Worm (Caenorhabditis elegans): Measurements from ENCODE around the gene sqv-2.

The sqv-2 gene

DNA sequence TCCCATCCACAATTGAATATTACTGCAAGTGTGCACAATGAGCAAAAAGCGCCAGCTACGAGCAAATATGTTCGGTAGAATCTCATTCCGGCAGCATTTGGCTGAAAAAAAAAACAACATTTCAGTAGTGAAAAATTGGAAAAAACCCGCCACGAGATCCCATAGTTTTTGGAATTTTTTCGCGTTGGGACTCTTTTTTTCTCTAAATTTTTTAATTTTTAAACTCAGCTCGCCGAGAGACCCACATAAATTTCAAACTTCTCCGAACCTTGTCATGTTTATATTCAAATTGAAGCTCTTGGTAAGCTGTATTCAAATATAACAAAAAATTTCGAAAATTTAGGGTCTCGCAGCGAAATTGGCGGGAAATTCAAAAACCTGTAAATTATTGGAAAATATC, at the start of gene sqv-2:
TSS of gene sqv-2 (minus strand) at position 101 of the 400 bp plus-strand sequence.
- TF ChIP-seq unc-62 (GFP tag; optimal IDR thresholded peaks at IDR 0.05), result no peak

DNA sequence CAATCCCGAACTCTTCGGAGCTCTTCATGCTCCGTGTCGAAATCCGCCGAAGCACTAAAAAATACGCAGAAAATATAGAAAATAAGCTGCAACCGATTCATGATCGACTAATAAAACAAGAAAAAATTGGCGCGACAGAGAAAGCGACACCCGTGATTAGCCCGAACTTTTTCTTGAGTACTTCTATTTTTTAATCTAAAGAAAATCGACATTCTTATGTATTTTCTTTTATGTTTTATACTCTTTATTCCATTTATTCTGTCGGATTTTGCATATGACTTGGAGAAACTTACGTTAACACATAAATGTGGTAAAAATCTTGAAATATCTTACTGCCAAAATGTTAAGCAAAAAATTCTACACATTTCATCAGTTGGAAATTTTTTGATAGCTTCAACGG, 49.8 kb upstream of the sqv-2 start, which contains the start of the genes irld-50 and irld-49:
TSS of gene irld-50 (minus strand) at position 101 of the 400 bp plus-strand sequence.
TSS of gene irld-49 (plus strand) at position 211 of the 400 bp plus-strand sequence.
- TF ChIP-seq unc-62 (GFP tag; optimal IDR thresholded peaks at IDR 0.05), result no peak

DNA sequence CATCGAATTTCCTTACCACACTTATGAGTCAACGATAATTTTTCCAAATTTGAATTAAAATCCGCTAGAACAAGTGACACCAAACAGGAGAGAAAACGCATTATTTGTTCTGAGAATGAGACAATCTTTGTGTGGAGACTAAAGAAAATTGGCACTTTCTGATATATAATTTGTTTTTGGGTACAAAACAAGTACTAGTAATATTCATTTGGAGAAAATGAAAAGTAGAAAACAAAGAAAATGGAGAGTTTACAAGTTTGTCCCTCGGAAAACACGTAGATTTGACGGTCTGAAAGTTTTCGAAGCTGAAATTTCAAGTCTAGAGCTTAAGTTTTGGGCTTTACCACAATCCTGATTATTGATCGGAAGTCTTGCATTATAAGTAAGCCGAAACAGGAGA, 46.6 kb upstream of the sqv-2 start, which contains the start of gene irld-66:
TSS of gene irld-66 (minus strand) at position 101 of the 400 bp plus-strand sequence.
- TF ChIP-seq unc-62 (GFP tag; optimal IDR thresholded peaks at IDR 0.05), result no peak

DNA sequence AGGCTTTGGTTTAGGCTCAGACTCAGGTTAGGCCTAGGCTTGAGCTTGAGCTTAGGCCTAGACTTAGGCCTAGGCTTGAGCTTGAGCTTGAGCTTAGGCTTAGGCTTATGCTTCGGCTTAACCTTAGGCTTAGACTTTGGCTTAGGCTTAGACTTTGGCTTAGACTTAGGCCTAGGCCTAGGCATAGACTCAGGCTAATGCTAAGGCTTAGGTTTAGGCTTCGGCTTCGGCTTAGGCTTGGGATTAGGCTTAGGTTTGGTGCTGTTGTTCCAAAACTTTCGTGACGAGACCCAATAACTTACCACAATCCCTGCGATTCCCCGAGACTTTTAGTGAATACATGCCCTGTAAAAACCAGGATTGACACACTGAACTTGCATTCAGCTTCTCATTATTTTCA, 45.5 kb upstream of the sqv-2 start:
- no peak for TF ChIP-seq unc-62 (GFP tag; optimal IDR thresholded peaks at IDR 0.05)

DNA sequence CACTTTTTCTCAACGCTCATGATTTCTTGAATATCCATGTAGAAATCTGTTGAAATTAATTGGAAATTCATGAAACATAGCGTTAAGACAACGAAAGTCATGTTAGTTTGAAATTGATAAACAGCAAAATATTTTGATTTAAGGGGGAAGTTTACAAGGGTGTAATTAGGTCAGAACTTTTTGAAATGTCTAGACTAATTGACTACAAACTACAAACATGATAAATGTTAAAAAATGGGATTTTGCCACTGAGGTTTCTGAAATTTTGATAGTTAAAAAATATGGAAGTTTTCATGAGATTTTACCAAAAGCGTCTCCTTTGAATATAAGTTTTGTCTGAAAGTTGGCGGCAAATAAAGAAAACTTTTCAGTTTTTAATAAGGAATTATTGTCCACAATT, 43.7 kb upstream of the sqv-2 start, which contains the start of gene irld-65:
TSS of gene irld-65 (minus strand) at position 101 of the 400 bp plus-strand sequence.
- TF ChIP-seq unc-62 (GFP tag; optimal IDR thresholded peaks at IDR 0.05), result no peak

DNA sequence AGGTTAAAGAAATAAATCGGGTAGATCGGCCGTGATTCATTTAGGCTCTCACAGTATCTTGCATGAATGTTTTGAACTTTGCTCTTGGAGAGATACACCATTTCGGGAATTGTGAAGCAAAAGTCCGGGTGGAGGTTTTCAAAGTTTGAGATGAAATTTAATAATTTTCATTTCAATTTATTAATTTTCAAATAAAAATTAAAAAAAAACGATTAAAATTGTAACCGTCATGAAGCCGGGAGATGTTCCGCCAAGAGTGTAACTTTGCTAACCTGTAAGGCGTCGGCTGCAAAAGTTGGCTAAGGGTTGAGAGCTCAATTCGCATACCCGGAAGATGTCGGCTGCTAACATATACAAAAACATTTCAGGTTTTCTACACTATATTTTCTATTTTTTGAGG, 40.2 kb upstream of the sqv-2 start, which contains the start of gene irld-67:
TSS of gene irld-67 (minus strand) at position 101 of the 400 bp plus-strand sequence.
- TF ChIP-seq unc-62 (GFP tag; optimal IDR thresholded peaks at IDR 0.05), result no peak

DNA sequence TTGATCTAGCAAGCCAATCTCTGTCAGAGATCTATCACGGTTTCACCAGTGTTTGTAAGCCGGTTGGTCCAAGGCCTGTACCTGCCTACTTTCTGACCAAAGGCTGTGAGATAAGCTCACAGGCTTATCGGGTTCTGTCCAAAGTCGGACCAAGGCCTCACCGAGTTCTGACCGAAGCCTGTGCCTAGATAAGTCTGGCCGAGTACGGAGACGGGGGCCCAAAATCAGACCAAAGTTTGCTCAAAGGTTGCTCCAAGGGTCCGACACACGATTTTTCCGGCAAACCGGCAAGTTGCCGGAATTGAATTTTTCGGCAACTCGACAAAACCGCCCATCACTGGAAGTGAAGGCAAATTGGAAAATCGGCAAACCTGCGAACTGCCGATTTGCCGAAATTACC, 37.4 kb upstream of the sqv-2 start:
- no peak for TF ChIP-seq unc-62 (GFP tag; optimal IDR thresholded peaks at IDR 0.05)

DNA sequence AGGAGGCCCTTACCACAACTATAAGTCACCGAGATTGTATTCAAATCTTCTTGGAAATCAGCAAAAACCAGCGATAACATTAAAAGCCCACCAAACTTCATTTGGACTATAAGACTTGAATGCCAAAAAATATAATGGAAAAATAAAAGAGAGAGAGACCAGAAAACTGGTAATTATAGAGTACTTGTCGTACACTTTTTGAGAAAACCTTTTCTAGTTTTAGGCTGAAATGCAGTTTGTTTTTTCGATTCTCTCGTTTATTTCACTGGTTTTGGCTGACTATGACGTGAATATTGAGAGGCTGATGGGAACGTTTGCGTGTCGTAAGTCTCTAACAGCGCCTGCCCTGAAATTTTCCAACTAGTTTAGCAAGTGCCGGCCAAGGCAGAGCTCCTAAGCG, 36.3 kb upstream of the sqv-2 start, which contains the start of the genes irld-64 and irld-63:
TSS of gene irld-64 (minus strand) at position 101 of the 400 bp plus-strand sequence.
TSS of gene irld-63 (plus strand) at position 230 of the 400 bp plus-strand sequence.
- TF ChIP-seq unc-62 (GFP tag; optimal IDR thresholded peaks at IDR 0.05), result no peak

DNA sequence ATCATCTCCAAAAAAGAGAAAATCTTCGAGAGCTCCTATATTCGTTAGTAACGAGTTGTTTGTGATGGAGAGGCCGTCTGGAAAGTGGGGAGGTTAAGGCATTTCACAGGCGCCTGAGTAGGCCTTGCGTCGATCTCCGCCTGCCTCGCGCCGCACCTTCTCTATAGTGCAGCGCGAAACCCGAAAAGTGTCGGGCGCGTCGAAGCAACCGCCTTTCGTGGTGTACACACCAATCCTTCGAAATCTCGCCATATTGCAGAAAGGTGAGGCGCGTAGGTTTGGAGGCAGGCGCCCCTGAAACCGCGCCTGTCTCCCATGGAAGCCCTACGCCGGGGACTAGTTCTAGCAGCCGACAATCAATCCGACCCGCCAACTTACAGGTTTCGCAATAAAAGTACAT, 35.7 kb upstream of the sqv-2 start:
- no peak for TF ChIP-seq unc-62 (GFP tag; optimal IDR thresholded peaks at IDR 0.05)

DNA sequence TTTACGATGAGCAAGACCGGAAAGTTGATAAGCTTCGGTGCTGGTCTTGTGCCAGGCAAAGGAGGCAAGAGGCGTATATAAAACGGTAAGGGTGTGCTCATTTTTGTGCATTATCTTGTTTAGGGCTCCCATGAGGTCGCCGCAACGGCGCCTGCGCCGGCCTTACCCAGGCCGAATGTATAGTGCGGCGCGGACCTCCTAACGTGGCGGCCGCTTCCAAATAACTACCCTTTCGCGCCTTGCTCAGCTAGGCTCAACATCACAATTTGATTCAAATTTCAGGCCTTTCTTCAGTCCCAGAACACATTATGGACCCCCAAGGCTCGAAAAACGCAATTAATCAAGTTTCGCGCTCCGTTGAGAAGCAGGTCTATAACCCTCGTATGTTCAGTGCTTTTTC, 33.3 kb upstream of the sqv-2 start, which contains the start of the genes ZK355.3 and ZK355.8:
TSS of gene ZK355.3 (minus strand) at position 101 of the 400 bp plus-strand sequence.
TSS of gene ZK355.8 (plus strand) at position 272 of the 400 bp plus-strand sequence.
- TF ChIP-seq unc-62 (GFP tag; optimal IDR thresholded peaks at IDR 0.05), result no peak

DNA sequence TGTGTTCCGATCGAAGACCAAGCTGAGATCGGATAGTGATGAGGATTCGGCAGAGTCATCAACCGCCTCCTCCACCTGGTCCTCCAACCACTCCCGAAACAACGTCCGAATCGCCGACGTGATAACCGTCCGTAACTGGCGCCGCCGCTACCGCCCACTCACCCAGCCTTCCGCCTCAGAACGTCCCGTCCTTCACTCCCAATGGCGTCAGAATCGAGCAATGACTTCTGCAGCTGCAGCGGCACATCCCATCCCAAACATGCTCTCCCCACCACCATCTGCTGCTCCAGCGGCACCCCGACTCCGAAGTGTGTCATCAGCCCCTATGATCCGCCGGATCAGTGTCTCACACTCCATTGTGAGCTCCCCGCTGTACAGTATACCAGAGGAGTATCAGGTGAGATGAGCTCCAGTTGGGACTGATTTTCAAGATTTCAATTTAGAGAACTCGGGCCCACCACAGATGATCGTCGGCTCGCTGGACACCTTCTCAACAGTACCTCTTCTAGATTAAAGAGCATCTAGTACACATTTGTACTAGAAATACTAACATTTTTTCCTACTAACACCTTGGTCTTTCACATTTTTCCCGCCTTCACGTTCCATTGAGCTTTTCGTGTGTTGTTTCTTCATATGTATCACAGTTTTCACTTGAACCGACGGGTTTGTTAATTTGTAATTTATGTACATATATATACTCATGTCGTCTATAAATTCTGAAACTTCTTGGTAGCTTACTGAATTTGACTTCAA, 31.8 kb upstream of the sqv-2 start:
- TF ChIP-seq unc-62 (GFP tag; optimal IDR thresholded peaks at IDR 0.05), result no peak

DNA sequence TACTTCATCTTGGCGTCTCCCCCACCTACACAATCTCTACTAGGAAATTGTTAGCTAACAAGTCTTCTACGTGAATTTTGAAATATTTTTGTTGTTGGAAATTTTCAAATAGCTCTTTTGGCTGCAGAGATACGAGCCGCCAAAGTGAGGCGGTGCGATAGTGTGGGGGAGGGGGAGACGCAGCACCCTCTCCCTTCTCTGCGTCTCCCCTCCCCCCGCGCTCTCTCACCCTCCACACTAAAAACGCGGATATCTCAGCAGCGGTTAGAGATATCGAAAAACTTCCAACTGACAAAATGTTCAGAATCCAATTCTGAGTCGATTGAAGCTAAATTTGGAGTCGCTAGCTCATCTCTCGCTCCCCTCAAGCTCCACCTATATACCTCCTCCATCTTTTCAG, 30.8 kb upstream of the sqv-2 start:
- no peak for TF ChIP-seq unc-62 (GFP tag; optimal IDR thresholded peaks at IDR 0.05)

DNA sequence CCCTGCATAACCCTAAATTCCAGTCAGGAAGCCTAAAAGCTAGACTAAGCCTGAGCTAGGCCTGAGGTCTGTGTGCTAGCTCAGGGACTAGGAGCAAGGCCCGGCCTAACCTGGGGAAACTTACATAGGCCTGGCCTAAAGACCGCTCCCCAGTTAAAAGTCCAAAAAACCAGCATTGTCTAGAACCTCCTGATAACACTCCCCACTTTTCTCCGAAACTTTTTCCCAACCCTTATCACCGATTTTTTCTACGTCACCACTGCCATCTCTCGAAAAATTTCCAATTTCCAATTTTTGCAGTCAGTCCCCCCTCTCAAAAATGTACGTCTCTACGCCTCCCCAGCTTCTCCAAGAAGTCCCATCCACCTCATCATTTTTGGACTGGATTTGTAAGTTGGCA, 29.4 kb upstream of the sqv-2 start, which contains the start of gene ZK355.2:
TSS of gene ZK355.2 (plus strand) at position 301 of the 400 bp plus-strand sequence.
- no peak for TF ChIP-seq unc-62 (GFP tag; optimal IDR thresholded peaks at IDR 0.05)

DNA sequence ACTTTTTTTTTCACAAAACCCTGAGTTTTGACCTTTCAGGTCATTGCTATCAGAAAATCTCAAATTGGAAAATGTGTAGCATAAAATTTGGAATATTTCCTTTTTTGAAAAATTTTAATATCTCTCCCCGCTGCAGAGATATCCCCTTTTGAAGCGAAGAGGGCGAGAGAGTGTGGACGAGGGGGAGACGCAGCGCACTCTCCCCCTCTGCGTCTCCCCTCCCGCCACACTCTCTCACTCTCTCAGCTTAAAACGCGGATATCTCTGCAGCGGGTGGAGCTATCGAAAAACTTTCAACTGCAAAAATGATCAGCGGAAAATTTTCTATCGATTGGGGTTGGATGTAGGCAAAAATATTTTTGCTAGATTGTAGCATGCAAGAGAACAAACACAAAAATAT, 28.6 kb upstream of the sqv-2 start:
- TF ChIP-seq unc-62 (GFP tag; optimal IDR thresholded peaks at IDR 0.05), result no peak

DNA sequence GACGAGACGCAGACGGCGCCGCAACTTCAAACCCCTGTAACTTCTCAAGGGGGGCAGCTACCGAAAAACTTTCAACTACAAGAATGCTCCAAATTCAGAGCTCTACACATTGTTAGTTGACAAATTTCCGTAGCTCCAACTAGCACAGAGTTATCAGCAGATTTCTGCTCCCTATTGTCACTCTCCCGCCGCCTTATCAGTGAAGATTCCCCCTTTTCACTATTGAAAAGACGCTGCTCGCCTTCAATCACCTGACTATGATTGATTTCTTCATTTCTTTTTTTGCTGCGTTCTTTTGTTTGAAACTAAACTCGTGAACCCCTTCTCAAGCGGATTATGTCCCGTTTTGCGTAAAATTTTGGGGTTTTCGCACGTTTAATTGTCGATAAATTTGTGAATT, 28.2 kb upstream of the sqv-2 start:
- no peak for TF ChIP-seq unc-62 (GFP tag; optimal IDR thresholded peaks at IDR 0.05)

DNA sequence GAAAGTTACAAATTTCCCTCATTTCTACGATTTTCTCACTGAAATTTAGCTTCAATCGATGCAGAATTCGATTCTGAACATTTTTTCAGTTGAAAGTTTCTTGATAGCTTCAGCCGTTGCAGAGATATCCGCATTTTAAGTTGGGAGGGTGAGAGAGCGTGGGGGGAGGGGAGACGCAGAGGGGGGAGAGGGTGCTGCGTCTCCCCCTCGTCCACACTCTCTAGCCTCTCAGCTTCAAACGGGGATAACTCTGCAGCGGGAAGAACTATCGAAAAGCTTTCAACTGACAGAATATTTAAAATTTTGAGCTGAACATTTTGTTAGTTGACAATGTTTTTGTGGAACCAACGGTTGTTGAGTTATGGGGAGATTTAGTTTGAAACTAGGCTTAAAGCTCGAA, 27.7 kb upstream of the sqv-2 start:
- TF ChIP-seq unc-62 (GFP tag; optimal IDR thresholded peaks at IDR 0.05), result no peak

All from whole organism, dauer.